Worm (Caenorhabditis elegans) whole organism, midembryonic: ENCODE data around the gene srj-24.

Experiments used
- T22C8.4 ChIP-seq: fragments of 200-800 bp; sonication (Bioruptor generic); IDR thresholded peaks from 2 replicates; pipeline ENCODE4 v1.3.6; 2022; ENCODE audit warnings: missing genetic modification characterization, missing compliant biosample characterization
- flt-1 ChIP-seq: fragments of 200-800 bp; sonication (Bioruptor generic); IDR thresholded peaks from 2 replicates; pipeline ENCODE4 v1.3.6; 2022; ENCODE audit warnings: missing genetic modification characterization, missing compliant biosample characterization
- med-1 ChIP-seq: sonication (generic microtip); optimal IDR thresholded peaks from 2 replicates; lab custom pipeline; 2017; ENCODE audit warnings: missing genetic modification characterization, mild to moderate bottlenecking, missing compliant biosample characterization, antibody characterized with exemption, missing genetic modification reagents; ENCODE audit not compliant: insufficient read depth
- ztf-29 ChIP-seq: fragments of 200-800 bp; sonication (Bioruptor generic); IDR thresholded peaks from 2 replicates; pipeline ENCODE4 v1.3.6; 2022; ENCODE audit warnings: missing genetic modification reagents, missing genetic modification characterization, missing compliant biosample characterization

- TF ChIP-seq flt-1 (no peak), med-1 (GFP tag; lab: Kevin White, UChicago) (no peak), ztf-29 (GFP tag; lab: Robert Waterston, UW) (no peak), T22C8.4 (no peak)
These were observed 11.0 kb downstream of the srj-24 start, which contains the start of the genes icl-1 and srh-2 for ce11 chrV:727484-728351.
